Worm (Caenorhabditis elegans) whole organism, L2 larva: ENCODE results near the gene C06G3.3.
A peak's percentile ranks its signal among the peaks of the same experiment; 100 is the strongest.

Experiments used
- C34F6.9 ChIP-seq: fragments of 150-350 bp; optimal IDR thresholded peaks from 2 replicates; lab custom pipeline; 2014; ENCODE audit warnings: missing biosample characterization, missing genetic modification characterization
- Y55F3AM.14 ChIP-seq: fragments of 200-800 bp; sonication (Bioruptor generic); optimal IDR thresholded peaks from 2 replicates; lab custom pipeline; 2018; ENCODE audit warnings: mild to moderate bottlenecking, missing genetic modification characterization, missing compliant biosample characterization
- ZK546.5 ChIP-seq: sonication (generic microtip); optimal IDR thresholded peaks from 2 replicates; lab custom pipeline; 2017; ENCODE audit warnings: missing biosample characterization, missing genetic modification characterization
- alr-1 ChIP-seq: fragments of 150-350 bp; optimal IDR thresholded peaks from 2 replicates; lab custom pipeline; 2014; ENCODE audit warnings: missing biosample characterization, missing genetic modification characterization
- ama-1 ChIP-seq: fragments of 150-350 bp; optimal IDR thresholded peaks from 2 replicates; lab custom pipeline; 2018; ENCODE audit warnings: inconsistent platforms
- blmp-1 ChIP-seq: sonication (generic microtip); optimal IDR thresholded peaks from 2 replicates; lab custom pipeline; 2017; ENCODE audit warnings: missing genetic modification characterization, mild to moderate bottlenecking, missing compliant biosample characterization, antibody characterized with exemption, moderate library complexity; ENCODE audit not compliant: insufficient read depth
- crh-2 ChIP-seq: sonication (generic microtip); optimal IDR thresholded peaks from 2 replicates; lab custom pipeline; 2017; ENCODE audit warnings: missing biosample characterization, missing genetic modification characterization
- dmd-4 ChIP-seq: sonication (generic microtip); optimal IDR thresholded peaks from 2 replicates; lab custom pipeline; 2017; ENCODE audit warnings: missing biosample characterization, missing genetic modification characterization
- egl-27 ChIP-seq: sonication (generic microtip); optimal IDR thresholded peaks from 3 replicates; lab custom pipeline; 2017; ENCODE audit warnings: missing biosample characterization, missing genetic modification reagents, missing genetic modification characterization
- elt-1 ChIP-seq: fragments of 150-350 bp; optimal IDR thresholded peaks from 2 replicates; lab custom pipeline; 2014; ENCODE audit warnings: missing biosample characterization, missing genetic modification characterization
- elt-3 ChIP-seq: sonication (generic microtip); optimal IDR thresholded peaks from 2 replicates; lab custom pipeline; 2017; ENCODE audit warnings: missing biosample characterization, missing genetic modification characterization
- fos-1 ChIP-seq: fragments of 150-350 bp; optimal IDR thresholded peaks from 2 replicates; lab custom pipeline; 2014; ENCODE audit warnings: missing biosample characterization, missing genetic modification characterization
- gmeb-1 ChIP-seq: fragments of 150-350 bp; optimal IDR thresholded peaks from 2 replicates; lab custom pipeline; 2014; ENCODE audit warnings: missing biosample characterization, missing genetic modification characterization
- lin-13 ChIP-seq: fragments of 150-350 bp; optimal IDR thresholded peaks from 2 replicates; lab custom pipeline; 2014; ENCODE audit warnings: missing biosample characterization, missing genetic modification reagents, missing genetic modification characterization
- lsy-2 ChIP-seq, 2 experiments: fragments of 150-350 bp in 1 of 2; sonication (generic microtip) in 1 of 2; optimal IDR thresholded peaks; 2 replicates each; lab custom pipeline; 2014 to 2017; ENCODE audit warnings: missing biosample characterization in 2 of 2, missing genetic modification characterization in 2 of 2
- mab-5 ChIP-seq: fragments of 150-350 bp; optimal IDR thresholded peaks from 2 replicates; lab custom pipeline; 2014; ENCODE audit warnings: missing biosample characterization, missing genetic modification characterization
- mbf-1 ChIP-seq: sonication (generic microtip); optimal IDR thresholded peaks from 2 replicates; lab custom pipeline; 2017; ENCODE audit warnings: missing biosample characterization, missing genetic modification characterization
- mdl-1 ChIP-seq, 2 experiments: fragments of 150-350 bp in 1 of 2; sonication (generic microtip) in 1 of 2; optimal IDR thresholded peaks; 2 replicates each; lab custom pipeline; 2017; ENCODE audit warnings: missing biosample characterization in 2 of 2, missing genetic modification characterization in 2 of 2
- nhr-10 ChIP-seq: sonication (generic microtip); optimal IDR thresholded peaks from 2 replicates; lab custom pipeline; 2017; ENCODE audit warnings: missing biosample characterization, missing genetic modification characterization
- nhr-129 ChIP-seq: fragments of 150-350 bp; optimal IDR thresholded peaks from 2 replicates; lab custom pipeline; 2014; ENCODE audit warnings: missing biosample characterization, missing genetic modification characterization
- nhr-237 ChIP-seq: fragments of 150-350 bp; optimal IDR thresholded peaks from 2 replicates; lab custom pipeline; 2014; ENCODE audit warnings: missing biosample characterization, missing genetic modification characterization
- nhr-6 ChIP-seq: fragments of 150-350 bp; optimal IDR thresholded peaks from 2 replicates; lab custom pipeline; 2014; ENCODE audit warnings: missing biosample characterization, missing genetic modification characterization
- nhr-77 ChIP-seq: fragments of 150-350 bp; optimal IDR thresholded peaks from 2 replicates; lab custom pipeline; 2014; ENCODE audit warnings: missing biosample characterization, missing genetic modification characterization
- peb-1 ChIP-seq: fragments of 150-350 bp; optimal IDR thresholded peaks from 2 replicates; lab custom pipeline; 2014; ENCODE audit warnings: missing biosample characterization, missing genetic modification characterization
- skn-1 ChIP-seq: sonication (generic microtip); optimal IDR thresholded peaks from 2 replicates; lab custom pipeline; 2017; ENCODE audit warnings: missing biosample characterization, missing genetic modification characterization
- sma-3 ChIP-seq: sonication (generic microtip); optimal IDR thresholded peaks from 2 replicates; lab custom pipeline; 2016; ENCODE audit warnings: missing genetic modification reagents, missing genetic modification characterization, missing compliant biosample characterization
- sma-9 ChIP-seq, 2 experiments: fragments of 150-350 bp in 1 of 2; sonication (generic microtip) in 1 of 2; optimal IDR thresholded peaks; 2 replicates each; lab custom pipeline; 2014 to 2016; ENCODE audit warnings: missing genetic modification characterization in 2 of 2, mild to moderate bottlenecking in 1 of 2, missing biosample characterization in 1 of 2, missing compliant biosample characterization in 1 of 2, missing genetic modification reagents in 1 of 2, moderate library complexity in 1 of 2
- unc-55 ChIP-seq: fragments of 150-350 bp; sonication (generic microtip); optimal IDR thresholded peaks from 3 replicates; lab custom pipeline; 2014; ENCODE audit warnings: missing biosample characterization, missing genetic modification reagents, missing genetic modification characterization
- unc-62 ChIP-seq: fragments of 150-350 bp; optimal IDR thresholded peaks from 2 replicates; lab custom pipeline; 2014; ENCODE audit warnings: missing biosample characterization, missing genetic modification reagents, missing genetic modification characterization
- zag-1 ChIP-seq: fragments of 150-350 bp; optimal IDR thresholded peaks from 2 replicates; lab custom pipeline; 2014; ENCODE audit warnings: missing biosample characterization, missing genetic modification characterization
- ztf-1 ChIP-seq: fragments of 200-800 bp; sonication (Bioruptor generic); conservative IDR thresholded peaks from 2 replicates; pipeline ENCODE4 v1.3.6; 2022; ENCODE audit warnings: missing genetic modification characterization, missing compliant biosample characterization
- ztf-11 ChIP-seq: sonication (generic microtip); optimal IDR thresholded peaks from 2 replicates; lab custom pipeline; 2017; ENCODE audit warnings: missing biosample characterization, missing genetic modification characterization

The C06G3.3 gene

DNA sequence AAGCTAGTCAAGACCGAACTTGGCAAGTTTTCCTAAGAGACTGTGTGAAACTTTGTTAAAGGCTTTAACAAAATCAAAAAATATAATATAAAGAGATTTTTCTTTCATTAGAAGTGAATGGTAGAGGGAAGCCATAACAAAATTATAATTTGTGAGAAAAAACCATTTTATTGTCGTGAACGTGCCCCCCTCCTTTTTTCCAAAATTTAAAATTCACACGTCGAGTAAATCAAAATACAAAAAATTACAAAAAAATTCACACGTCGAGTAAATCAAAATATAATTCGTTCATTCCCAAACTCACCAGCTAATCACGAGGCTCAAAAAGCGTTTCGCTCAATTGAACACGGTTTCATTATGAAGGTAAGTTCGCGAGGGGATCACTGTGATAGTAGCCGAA is 26.4 kb upstream of the C06G3.3 start, which contains the start of gene C25A8.2:
C25A8.2 (plus strand) TSS at position 301 of the 400 bp plus-strand sequence.
- TF ChIP-seq mab-5 (tag; lab: Kevin White, UChicago): no peak
- no peak for TF ChIP-seq nhr-129 (tag; lab: Kevin White, UChicago)

DNA sequence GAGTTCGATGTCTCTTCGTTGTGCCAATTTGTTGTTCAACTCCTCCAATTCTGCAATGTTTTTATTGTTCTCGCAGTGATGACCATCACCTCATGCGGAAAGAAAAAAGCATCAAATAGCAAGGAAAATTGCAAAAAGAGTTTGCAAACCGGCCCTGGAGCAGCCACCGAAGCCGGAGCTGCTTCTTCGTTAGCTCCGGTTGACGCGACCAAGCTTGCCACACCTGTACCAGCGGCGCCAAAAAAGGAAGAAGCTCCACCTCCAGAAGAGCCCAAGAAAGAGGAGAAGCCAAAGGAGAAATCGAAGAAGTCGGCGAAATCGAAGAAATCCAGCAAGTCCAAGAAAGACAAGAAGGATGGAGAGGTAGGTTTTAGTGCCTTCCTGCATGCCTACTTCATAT is 25.7 kb upstream of the C06G3.3 start:
- TF ChIP-seq alr-1 (no peak), sma-3 (GFP tag; lab: Kevin White, UChicago) (no peak)
- TF ChIP-seq, all 48 proteins: peak for 0

DNA sequence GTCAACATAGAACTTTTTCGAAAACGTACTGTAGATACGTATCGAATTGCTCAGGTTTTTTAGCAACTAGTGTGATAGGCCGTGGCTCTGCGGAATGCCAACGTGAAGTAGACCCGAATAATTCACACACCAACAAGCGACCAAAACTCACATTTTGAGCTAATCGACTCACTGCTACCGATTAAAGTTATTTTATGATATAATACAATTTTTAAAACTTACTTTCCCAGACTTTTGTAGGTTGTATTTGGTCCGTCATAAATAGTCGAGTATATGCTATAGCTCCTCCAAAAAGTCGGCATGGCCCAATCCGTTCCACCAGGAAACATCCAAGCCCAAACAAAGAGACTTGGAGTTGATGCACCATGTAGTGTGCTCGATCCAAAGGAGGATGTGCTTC is 25.1 kb upstream of the C06G3.3 start, which contains the start of gene C25A8.1:
C25A8.1 (plus strand) TSS at position 301 of the 400 bp plus-strand sequence.
- no peak for TF ChIP-seq peb-1 (tag; lab: Kevin White, UChicago)
- TF ChIP-seq skn-1 (tag; lab: Kevin White, UChicago): no peak
- no peak for TF ChIP-seq nhr-6 (tag; lab: Kevin White, UChicago)
- no peak for TF ChIP-seq lsy-2 (tag; optimal IDR thresholded peaks at IDR 0.05; lab: Kevin White, UChicago)
- TF ChIP-seq ztf-11 (tag; lab: Kevin White, UChicago): no peak
- no peak for TF ChIP-seq ztf-1 (GFP tag; lab: Robert Waterston, UW)
- no peak for TF ChIP-seq elt-1 (tag; lab: Kevin White, UChicago)

DNA sequence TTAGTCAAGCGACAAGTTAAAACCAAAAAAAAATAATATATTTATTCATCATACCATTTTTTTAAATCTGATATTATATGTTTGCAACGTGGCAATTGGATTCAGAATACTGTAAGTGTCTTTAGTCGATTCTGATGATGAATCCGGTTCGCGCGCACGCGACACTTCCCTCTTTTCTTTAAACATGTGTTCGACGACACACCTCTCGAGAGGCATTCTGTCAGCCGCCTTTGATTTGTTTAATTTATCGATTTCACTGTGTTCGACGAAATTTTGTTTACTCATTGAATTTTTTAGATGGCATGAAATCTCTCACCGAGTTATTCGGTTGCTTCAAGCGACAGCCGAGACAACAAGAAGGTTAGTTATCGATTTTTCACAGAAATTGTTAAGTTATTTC is 24.2 kb upstream of the C06G3.3 start, which contains the start of gene trxr-1:
trxr-1 (plus strand) TSS at position 227 of the 400 bp plus-strand sequence.
- TF ChIP-seq nhr-237 (tag; lab: Kevin White, UChicago): no peak
- TF ChIP-seq nhr-6 (tag; lab: Kevin White, UChicago): no peak
- no peak for TF ChIP-seq nhr-77
- no peak for TF ChIP-seq mab-5 (tag; lab: Kevin White, UChicago)
- TF ChIP-seq ama-1: no peak
- TF ChIP-seq elt-3 (tag; lab: Kevin White, UChicago): no peak
- no peak for TF ChIP-seq Y55F3AM.14 (GFP tag; lab: Kevin White, UChicago)
- TF ChIP-seq ZK546.5: no peak
- TF ChIP-seq nhr-129 (tag; lab: Kevin White, UChicago): no peak
- no peak for TF ChIP-seq peb-1 (tag; lab: Kevin White, UChicago)
- TF ChIP-seq fos-1 (tag; lab: Kevin White, UChicago): no peak
- no peak for TF ChIP-seq skn-1 (tag; lab: Kevin White, UChicago)
- TF ChIP-seq blmp-1 (tag; lab: Kevin White, UChicago): no peak
- no peak for TF ChIP-seq unc-55
- TF ChIP-seq nhr-10 (tag; lab: Kevin White, UChicago): no peak
- no peak for TF ChIP-seq mdl-1 (tag; optimal IDR thresholded peaks at IDR 0.05; lab: Kevin White, UChicago)
- TF ChIP-seq ztf-1 (GFP tag; lab: Robert Waterston, UW): no peak
- TF ChIP-seq lin-13 (GFP tag; lab: Kevin White, UChicago): no peak
- no peak for TF ChIP-seq crh-2 (tag; lab: Kevin White, UChicago)

DNA sequence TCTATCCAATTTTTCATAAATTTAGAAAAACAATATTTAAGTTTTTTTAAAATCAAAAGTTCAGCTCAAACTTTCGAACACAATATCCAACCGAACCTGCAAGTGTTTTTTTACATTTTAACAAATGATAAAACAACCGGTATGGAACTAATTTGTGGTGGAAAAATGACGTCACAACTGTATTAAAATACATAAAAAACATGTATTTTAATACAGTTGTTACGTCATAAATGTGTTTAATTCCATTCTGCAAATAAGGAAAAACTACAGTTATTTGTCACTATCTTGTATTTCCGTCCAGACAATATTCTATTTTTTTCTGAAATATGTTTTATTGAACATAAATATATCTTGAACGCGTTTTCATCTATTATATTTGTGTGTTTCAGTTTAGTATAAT is 23.7 kb upstream of the C06G3.3 start:
- TF ChIP-seq mbf-1 (tag; lab: Kevin White, UChicago) (no peak), dmd-4 (tag; lab: Kevin White, UChicago) (no peak), unc-55 (no peak), unc-62 (GFP tag; lab: Kevin White, UChicago) (no peak), gmeb-1 (tag; lab: Kevin White, UChicago) (no peak), zag-1 (tag; lab: Kevin White, UChicago) (no peak)

DNA sequence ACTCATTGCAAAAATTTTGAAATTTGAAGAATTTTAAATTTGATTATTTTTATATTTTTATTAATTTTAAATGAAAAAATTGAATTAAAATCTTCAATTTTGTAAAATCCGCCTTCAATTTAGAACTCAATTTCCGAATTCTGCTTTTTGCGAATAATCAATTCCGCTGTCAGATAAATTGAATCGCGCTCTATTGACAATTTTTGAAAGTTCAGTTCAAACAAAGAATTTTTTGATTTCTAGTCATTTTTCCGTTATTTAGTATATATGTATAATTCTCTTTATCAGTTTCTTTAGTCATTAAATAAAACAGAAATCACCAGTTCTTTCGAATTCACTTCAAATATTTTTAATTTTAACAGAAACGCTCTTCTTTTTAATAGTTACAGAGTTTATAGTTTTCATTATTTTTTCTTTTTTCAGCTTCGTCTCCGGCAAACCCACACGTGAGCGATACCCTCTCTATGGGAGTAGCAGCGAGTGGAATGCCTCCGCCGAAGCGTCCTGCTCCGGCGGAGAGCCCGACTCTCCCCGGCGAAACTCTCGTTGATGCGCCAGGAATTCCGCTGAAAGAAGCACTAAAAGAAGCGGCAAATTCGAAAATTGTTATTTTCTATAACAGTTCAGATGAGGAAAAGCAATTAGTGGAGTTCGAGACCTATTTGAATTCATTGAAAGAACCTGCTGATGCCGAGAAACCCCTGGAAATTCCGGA is 23.0 kb upstream of the C06G3.3 start:
- TF ChIP-seq sma-9 (GFP tag; optimal IDR thresholded peaks at IDR 0.05; lab: Kevin White, UChicago) (no peak), sma-9 (tag; optimal IDR thresholded peaks at IDR 0.05; lab: Kevin White, UChicago) (no peak), fos-1 (tag; lab: Kevin White, UChicago) (peak; percentile 34), ama-1 (no peak), C34F6.9 (tag; lab: Kevin White, UChicago) (peak; percentile 42), egl-27 (tag; lab: Kevin White, UChicago) (no peak), unc-55 (peak; percentile 42), sma-3 (GFP tag; lab: Kevin White, UChicago) (no peak)
